Worm (Caenorhabditis elegans): ENCODE results near the gene F13H6.5.

DNA sequence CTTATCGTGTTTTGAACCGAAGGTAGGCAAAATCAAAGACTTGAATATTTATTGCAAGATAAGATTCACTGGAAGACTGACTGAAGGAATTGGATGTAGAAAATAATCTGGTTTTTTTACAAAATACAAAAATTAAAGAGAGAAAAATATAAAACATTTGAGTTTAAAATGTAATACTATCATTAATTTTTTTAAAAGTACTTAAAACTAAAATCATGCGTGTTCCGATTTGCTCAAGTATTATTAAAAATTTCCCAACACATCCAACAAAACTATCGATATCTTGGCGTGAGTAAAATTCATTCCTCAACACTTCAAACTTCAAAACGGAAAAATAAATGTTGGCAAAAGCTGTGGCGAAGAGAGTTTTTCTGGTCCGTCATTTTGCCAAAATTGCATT is 15.4 kb upstream of the F13H6.5 start, which contains the start of gene F57F4.1:
- no peak for TF ChIP-seq flt-1 (GFP tag; IDR thresholded peaks at IDR 0.05)
- no peak for TF ChIP-seq ztf-23 (GFP tag; IDR thresholded peaks at IDR 0.05)
- no peak for TF ChIP-seq med-1 (GFP tag; optimal IDR thresholded peaks at IDR 0.05; ENCODE audit: insufficient read depth)
- TF ChIP-seq klf-2 (GFP tag; conservative IDR thresholded peaks at IDR 0.05) = no peak
- TF ChIP-seq cog-1 (tag; optimal IDR thresholded peaks at IDR 0.05) = no peak
- no peak for TF ChIP-seq ref-1 (GFP tag; conservative IDR thresholded peaks at IDR 0.05)
- no peak for TF ChIP-seq ztf-29 (GFP tag; IDR thresholded peaks at IDR 0.05)
- TF ChIP-seq T22C8.4 (GFP tag; IDR thresholded peaks at IDR 0.05) = no peak
